Worm (Caenorhabditis elegans): Measurements from ENCODE around the gene srw-31.

ce11 chrV:17548635-17549034 is 42.2 kb downstream of the srw-31 start:
- TF ChIP-seq T26A5.8 (tag; optimal IDR thresholded peaks at IDR 0.05) (no peak), hmg-1.2 (GFP tag; IDR thresholded peaks at IDR 0.05) (no peak), B0261.1 (tag; optimal IDR thresholded peaks at IDR 0.05) (no peak), F22D6.2 (tag; optimal IDR thresholded peaks at IDR 0.05) (no peak), pha-4 (tag; optimal IDR thresholded peaks at IDR 0.05) (no peak), unc-62 (GFP tag; optimal IDR thresholded peaks at IDR 0.05) (no peak), let-526 (GFP tag; IDR thresholded peaks at IDR 0.05) (no peak), ama-1 (optimal IDR thresholded peaks at IDR 0.05) (no peak), ama-1 (GFP tag; optimal IDR thresholded peaks at IDR 0.05) (no peak), snpc-4 (GFP tag; optimal IDR thresholded peaks at IDR 0.05) (no peak), snpc-4 (tag; optimal IDR thresholded peaks at IDR 0.05) (no peak), F33H1.4 (GFP tag; IDR thresholded peaks at IDR 0.05) (no peak), F49E8.2 (tag; optimal IDR thresholded peaks at IDR 0.05; ENCODE audit: insufficient read depth) (no peak), F23B12.7 (tag; optimal IDR thresholded peaks at IDR 0.05; ENCODE audit: insufficient read depth) (no peak)
